Fruit fly (Drosophila melanogaster) Kc167 (cell line): ENCODE data around the gene tomboy20.

ENCODE experiments used
- Myc ChIP-seq: fragments of >200 bp; optimal IDR thresholded peaks from 2 replicates; lab custom pipeline; 2017; ENCODE audit warnings: missing external identifiers
- Sin3A ChIP-seq: fragments of >200 bp; optimal IDR thresholded peaks from 2 replicates; lab custom pipeline; 2018; ENCODE audit warnings: missing external identifiers
- h ChIP-seq: fragments of >200 bp; optimal IDR thresholded peaks from 3 replicates; lab custom pipeline; 2018; ENCODE audit warnings: missing external identifiers
- insv ChIP-seq: fragments of >200 bp; optimal IDR thresholded peaks from 3 replicates; lab custom pipeline; 2018; ENCODE audit warnings: missing external identifiers
- psq ChIP-seq: fragments of >200 bp; optimal IDR thresholded peaks from 2 replicates; lab custom pipeline; 2017; ENCODE audit warnings: missing external identifiers
- ttk ChIP-seq: sonication (Bioruptor generic); optimal IDR thresholded peaks from 2 replicates; lab custom pipeline; 2017; ENCODE audit warnings: missing external identifiers

DNA sequence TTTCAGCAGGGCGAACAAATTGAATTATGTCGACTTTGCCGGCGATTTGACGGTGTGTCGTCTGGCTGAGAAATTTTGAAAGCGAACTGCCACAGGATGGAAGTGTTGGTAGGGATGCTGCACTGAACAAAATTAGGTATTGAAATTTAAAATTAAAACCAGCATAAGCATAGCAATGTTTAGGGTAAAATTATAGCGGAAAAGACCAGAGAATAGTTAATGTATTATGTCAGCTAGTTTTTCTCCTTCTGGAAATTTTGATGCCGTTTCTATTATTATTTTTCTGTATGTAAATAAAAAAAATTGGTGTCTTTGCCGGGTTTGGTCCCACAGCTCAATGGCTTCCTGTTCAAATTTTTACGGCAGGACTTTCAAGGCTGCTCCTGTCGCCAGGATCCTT is 9.0 kb downstream of the tomboy20 start:
- TF ChIP-seq psq (lab: Kevin White, UChicago) (no peak), h (lab: Kevin White, UChicago) (no peak), insv (lab: Kevin White, UChicago) (no peak), Sin3A (no peak), ttk (lab: Kevin White, UChicago) (no peak), Myc (lab: Kevin White, UChicago) (no peak)
